Fruit fly (Drosophila melanogaster) whole organism, wandering third instar larva: ENCODE data around the gene CG9920.

Experiments used
- CG9705 ChIP-seq: fragments of 200-800 bp; sonication (Bioruptor generic); optimal IDR thresholded peaks from 2 replicates; lab custom pipeline; 2018; ENCODE audit warnings: missing biosample characterization, mild to moderate bottlenecking, missing genetic modification characterization
- Dfd ChIP-seq: fragments of >200 bp; optimal IDR thresholded peaks from 2 replicates; lab custom pipeline; 2017; ENCODE audit warnings: missing biosample characterization, missing genetic modification characterization
- Hr83 ChIP-seq: fragments of 200-300 bp; sonication (Bioruptor generic); optimal IDR thresholded peaks from 2 replicates; lab custom pipeline; 2016; ENCODE audit warnings: missing biosample characterization, mild to moderate bottlenecking, missing genetic modification characterization, moderate library complexity; ENCODE audit not compliant: poor library complexity, severe bottlenecking
- Vsx2 ChIP-seq: fragments of 200-300, 225-300 bp; sonication (Bioruptor generic); optimal IDR thresholded peaks from 2 replicates; lab custom pipeline; 2018; ENCODE audit warnings: missing biosample characterization, missing genetic modification characterization; ENCODE audit not compliant: partially characterized antibody
- ey ChIP-seq: fragments of 200-800 bp; sonication (Bioruptor generic); optimal IDR thresholded peaks from 2 replicates; lab custom pipeline; 2016; ENCODE audit warnings: missing biosample characterization, missing genetic modification characterization
- foxo ChIP-seq, 2 experiments: fragments of 200-800 bp; sonication (Bioruptor generic); optimal IDR thresholded peaks; 2 replicates in 1 of 2; 3 replicates in 1 of 2; lab custom pipeline; 2016 to 2017; ENCODE audit warnings: missing biosample characterization in 2 of 2, missing genetic modification characterization in 2 of 2
- lola ChIP-seq: fragments of >200 bp; optimal IDR thresholded peaks from 2 replicates; lab custom pipeline; 2017; ENCODE audit warnings: missing biosample characterization, missing genetic modification characterization

- TF ChIP-seq ey (GFP tag; lab: Kevin White, UChicago) (no peak), lola (GFP tag; lab: Kevin White, UChicago) (no peak), foxo (GFP tag; optimal IDR thresholded peaks at IDR 0.05; lab: Kevin White, UChicago) (no peak), CG9705 (GFP tag; lab: Kevin White, UChicago) (no peak), Vsx2 (no peak), Hr83 (no peak), Dfd (GFP tag; lab: Kevin White, UChicago) (no peak)
Observed at dm6 chr3R:14109145-14109544, 11.3 kb upstream of the CG9920 start, which contains the start of gene Or88a.
